Worm (Caenorhabditis elegans) whole organism, late embryonic: ENCODE measurements around the gene F42A9.6.

Experiments used
- K02D7.2 ChIP-seq: sonication (generic microtip); optimal IDR thresholded peaks from 2 replicates; lab custom pipeline; 2017; ENCODE audit warnings: mild to moderate bottlenecking, missing genetic modification characterization, missing compliant biosample characterization
- ama-1 ChIP-seq: fragments of 150-350 bp; optimal IDR thresholded peaks from 2 replicates; lab custom pipeline; 2014
- ceh-34 ChIP-seq: sonication (generic microtip); optimal IDR thresholded peaks from 2 replicates; lab custom pipeline; 2016; ENCODE audit warnings: mild to moderate bottlenecking, missing genetic modification characterization, missing compliant biosample characterization
- ceh-6 ChIP-seq: fragments of 200-800 bp; sonication (Bioruptor generic); optimal IDR thresholded peaks from 2 replicates; lab custom pipeline; 2018; ENCODE audit warnings: mild to moderate bottlenecking, missing genetic modification characterization, missing compliant biosample characterization
- elt-4 ChIP-seq: sonication (generic microtip); optimal IDR thresholded peaks from 2 replicates; lab custom pipeline; 2016; ENCODE audit warnings: missing genetic modification characterization, missing compliant biosample characterization
- fkh-6 ChIP-seq: sonication (generic microtip); optimal IDR thresholded peaks from 2 replicates; lab custom pipeline; 2016; ENCODE audit warnings: missing genetic modification characterization, missing compliant biosample characterization
- pag-3 ChIP-seq: sonication (generic microtip); optimal IDR thresholded peaks from 2 replicates; lab custom pipeline; 2016; ENCODE audit warnings: missing compliant biosample characterization, missing genetic modification characterization, borderline replicate concordance
- pat-9 ChIP-seq: fragments of 200-800 bp; sonication (Bioruptor generic); optimal IDR thresholded peaks from 2 replicates; lab custom pipeline; 2018; ENCODE audit warnings: mild to moderate bottlenecking, missing genetic modification characterization, moderate library complexity, missing compliant biosample characterization

DNA sequence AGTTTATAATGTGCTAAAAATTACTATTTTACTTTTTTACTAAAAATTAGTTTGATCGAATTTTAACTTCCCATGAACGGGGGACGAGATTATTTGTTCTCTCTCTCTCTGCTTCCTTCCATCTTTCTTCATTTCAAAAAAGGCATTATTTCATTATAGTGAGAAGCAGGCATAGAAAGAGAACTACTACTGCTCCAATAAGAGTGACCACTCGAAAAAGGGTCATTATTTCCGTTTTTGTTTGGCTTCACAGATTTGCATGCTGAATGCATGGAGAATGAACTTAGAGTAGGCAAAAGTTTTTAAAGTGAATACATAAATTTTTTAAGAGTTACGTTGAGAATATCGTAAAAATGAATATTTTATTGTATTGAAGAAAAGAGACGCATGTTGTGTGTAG, 38.3 kb upstream of the F42A9.6 start:
- TF ChIP-seq ama-1 (lab: Kevin White, UChicago) (no peak), pat-9 (tag; lab: Kevin White, UChicago) (no peak), elt-4 (tag; lab: Kevin White, UChicago) (no peak), K02D7.2 (tag; lab: Kevin White, UChicago) (no peak), fkh-6 (no peak), pag-3 (tag; lab: Kevin White, UChicago) (no peak), ceh-34 (tag; lab: Kevin White, UChicago) (no peak), ceh-6 (GFP tag; lab: Kevin White, UChicago) (no peak)
